Fruit fly (Drosophila melanogaster) whole organism, larva: Measurements from ENCODE around the gene spok.

ENCODE experiments used
- noc ChIP-seq: fragments of 200-800 bp; sonication (Bioruptor generic); optimal IDR thresholded peaks from 3 replicates; lab custom pipeline; 2019; ENCODE audit warnings: missing biosample characterization, mild to moderate bottlenecking, missing genetic modification characterization, moderate library complexity

Gene spok

DNA sequence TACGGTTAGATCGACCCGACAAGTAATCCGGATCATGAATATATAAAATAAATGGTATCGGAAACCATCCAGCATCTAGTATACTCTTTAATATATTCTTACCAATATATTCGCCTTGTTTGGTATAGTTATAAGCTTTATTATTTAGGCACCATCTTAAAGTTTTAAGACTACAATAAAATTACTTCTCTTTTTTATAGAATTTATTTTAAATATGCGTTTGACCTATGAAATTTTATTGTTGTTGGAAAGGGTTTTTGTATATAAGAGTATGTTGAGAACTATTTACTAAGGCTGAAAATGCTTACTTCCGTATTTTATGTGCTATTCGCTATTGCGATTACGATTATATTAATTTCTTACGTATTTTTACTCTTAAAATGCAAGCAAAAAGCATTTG is at the start of gene spok:
Gene spok, plus strand, starts transcription at position 301 of the 400 bp plus-strand sequence.
- no peak for TF ChIP-seq noc

DNA sequence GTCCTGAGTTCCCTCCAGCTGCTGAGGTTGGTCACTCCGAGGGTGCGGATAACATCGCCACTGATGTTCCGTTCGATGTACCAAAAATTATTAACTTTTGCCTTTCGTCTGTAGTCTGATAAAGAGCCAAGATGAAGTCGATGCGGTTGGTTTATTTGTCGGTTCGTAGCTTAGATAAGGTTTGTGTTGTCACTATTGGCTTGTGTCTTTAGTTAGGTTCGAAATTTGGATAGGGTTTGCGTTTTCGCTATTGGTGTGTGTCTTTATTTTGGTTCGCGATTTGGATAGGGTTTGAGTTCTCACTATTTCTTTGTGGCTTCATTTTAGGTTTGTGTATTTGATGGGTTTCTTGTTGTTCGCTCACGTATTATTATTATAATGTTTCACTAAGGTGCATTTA is 51.5 kb downstream of the spok start:
- TF ChIP-seq noc: no peak
